Fruit fly (Drosophila melanogaster) whole organism, embryonic: Measurements from ENCODE around the gene CG13127.

Experiments used
- Ada2b ChIP-seq: fragments of 200-800 bp; sonication (Bioruptor generic); IDR thresholded peaks from 2 replicates; pipeline ENCODE4 v1.3.6; 2022; ENCODE audit warnings: missing biosample characterization, missing genetic modification characterization
- B-H1 ChIP-seq: fragments of 200-800 bp; sonication (Bioruptor generic); IDR thresholded peaks from 3 replicates; pipeline ENCODE4 v1.3.6; 2022; ENCODE audit warnings: missing biosample characterization, missing genetic modification characterization
- C15 ChIP-seq: fragments of 200-800 bp; sonication (Bioruptor generic); IDR thresholded peaks from 3 replicates; pipeline ENCODE4 v1.3.6; 2022; ENCODE audit warnings: missing biosample characterization, missing genetic modification characterization
- CG12299 ChIP-seq: fragments of 200-800 bp; sonication (Bioruptor generic); optimal IDR thresholded peaks from 2 replicates; lab custom pipeline; 2018; ENCODE audit warnings: missing biosample characterization, mild to moderate bottlenecking, missing genetic modification characterization
- CG14050 ChIP-seq: fragments of 200-800 bp; sonication (Bioruptor generic); IDR thresholded peaks from 3 replicates; pipeline ENCODE4 v1.3.6; 2022; ENCODE audit warnings: missing biosample characterization, missing genetic modification characterization
- CG17328 ChIP-seq: fragments of 200-800 bp; sonication (Bioruptor generic); IDR thresholded peaks from 2 replicates; pipeline ENCODE4 v1.3.6; 2022; ENCODE audit warnings: missing biosample characterization, missing genetic modification characterization
- CG1832 ChIP-seq: fragments of 200-800 bp; sonication (Bioruptor generic); optimal IDR thresholded peaks from 2 replicates; lab custom pipeline; 2017; ENCODE audit warnings: missing biosample characterization, mild to moderate bottlenecking, missing genetic modification characterization, inconsistent platforms
- CG18476 ChIP-seq: fragments of 200-800 bp; sonication (Bioruptor generic); optimal IDR thresholded peaks from 2 replicates; lab custom pipeline; 2016; ENCODE audit warnings: missing biosample characterization, mild to moderate bottlenecking, missing genetic modification characterization
- CG30020 ChIP-seq: fragments of 200-800 bp; optimal IDR thresholded peaks from 2 replicates; lab custom pipeline; 2019; ENCODE audit warnings: missing biosample characterization, mild to moderate bottlenecking, missing genetic modification characterization, moderate library complexity
- CG31365 ChIP-seq: fragments of 200-800 bp; sonication (Bioruptor generic); optimal IDR thresholded peaks from 2 replicates; lab custom pipeline; 2018; ENCODE audit warnings: missing biosample characterization, mild to moderate bottlenecking, missing genetic modification characterization
- CG31388 ChIP-seq: fragments of 200-800 bp; sonication (Bioruptor generic); optimal IDR thresholded peaks from 2 replicates; lab custom pipeline; 2016; ENCODE audit warnings: missing biosample characterization, missing genetic modification characterization
- CG3163 ChIP-seq: fragments of 200-800 bp; sonication (Bioruptor generic); optimal IDR thresholded peaks from 3 replicates; lab custom pipeline; 2016; ENCODE audit warnings: missing biosample characterization, missing genetic modification characterization
- CG32532 ChIP-seq: fragments of 200-800 bp; sonication (Bioruptor generic); IDR thresholded peaks from 2 replicates; pipeline ENCODE4 v1.3.6; 2022; ENCODE audit warnings: missing biosample characterization, missing genetic modification characterization
- CG42726 ChIP-seq: fragments of 200-800 bp; sonication (Bioruptor generic); IDR thresholded peaks from 2 replicates; pipeline ENCODE4 v1.3.6; 2022; ENCODE audit warnings: missing biosample characterization, missing genetic modification characterization; ENCODE audit not compliant: partially characterized antibody
- CG8765 ChIP-seq: fragments of 200-800 bp; sonication (Bioruptor generic); IDR thresholded peaks from 2 replicates; pipeline ENCODE4 v1.3.6; 2022; ENCODE audit warnings: missing biosample characterization, missing genetic modification characterization
- CG9727 ChIP-seq: fragments of 200-800 bp; sonication (Bioruptor generic); optimal IDR thresholded peaks from 3 replicates; lab custom pipeline; 2017; ENCODE audit warnings: missing biosample characterization, mild to moderate bottlenecking, missing genetic modification characterization
- CG9876 ChIP-seq: fragments of 200-800 bp; sonication (Bioruptor generic); optimal IDR thresholded peaks from 2 replicates; lab custom pipeline; 2016; ENCODE audit warnings: missing biosample characterization, missing genetic modification characterization
- D ChIP-seq, 2 experiments: fragments of 200-800 bp in 1 of 2; fragments of >200 bp in 1 of 2; sonication (Bioruptor generic) in 1 of 2; optimal IDR thresholded peaks; 2 replicates in 1 of 2; 3 replicates in 1 of 2; lab custom pipeline; 2017; ENCODE audit warnings: mild to moderate bottlenecking in 1 of 2, missing biosample characterization in 1 of 2, missing genetic modification characterization in 1 of 2, missing genetic modification reagents in 1 of 2
- D19A ChIP-seq: fragments of 200-800 bp; optimal IDR thresholded peaks from 3 replicates; lab custom pipeline; 2019; ENCODE audit warnings: missing biosample characterization, mild to moderate bottlenecking, missing genetic modification characterization, moderate library complexity
- Dip3 ChIP-seq: fragments of 200-800 bp; sonication (Bioruptor generic); optimal IDR thresholded peaks from 3 replicates; lab custom pipeline; 2016; ENCODE audit warnings: missing biosample characterization, missing genetic modification characterization
- Dll ChIP-seq: fragments of 200-800 bp; sonication (Bioruptor generic); IDR thresholded peaks from 4 replicates; pipeline ENCODE4 v1.3.6; 2022; ENCODE audit warnings: missing biosample characterization, missing genetic modification characterization; ENCODE audit not compliant: partially characterized antibody
- Doc2 ChIP-seq: fragments of 200-800 bp; sonication (Bioruptor generic); IDR thresholded peaks from 2 replicates; pipeline ENCODE4 v1.3.6; 2022; ENCODE audit warnings: missing biosample characterization, missing genetic modification characterization
- HmgZ ChIP-seq: fragments of 200-800 bp; sonication (Bioruptor generic); optimal IDR thresholded peaks from 2 replicates; lab custom pipeline; 2018; ENCODE audit warnings: missing biosample characterization, mild to moderate bottlenecking, missing genetic modification characterization
- Hr39 ChIP-seq: fragments of >200 bp; optimal IDR thresholded peaks from 2 replicates; lab custom pipeline; 2017
- MESR4 ChIP-seq: fragments of 200-800 bp; sonication (Bioruptor generic); optimal IDR thresholded peaks from 2 replicates; lab custom pipeline; 2018; ENCODE audit warnings: missing biosample characterization, mild to moderate bottlenecking, missing genetic modification characterization, moderate library complexity
- Mes4 ChIP-seq: fragments of 200-800 bp; sonication (Bioruptor generic); optimal IDR thresholded peaks from 2 replicates; lab custom pipeline; 2016; ENCODE audit warnings: missing biosample characterization, missing genetic modification characterization
- Mrtf ChIP-seq: fragments of 200-800 bp; sonication (Bioruptor generic); IDR thresholded peaks from 3 replicates; pipeline ENCODE4 v1.3.6; 2022; ENCODE audit warnings: missing biosample characterization, missing genetic modification characterization
- Neu2 ChIP-seq: fragments of 200-800 bp; sonication (Bioruptor generic); optimal IDR thresholded peaks from 3 replicates; lab custom pipeline; 2016; ENCODE audit warnings: missing biosample characterization, missing genetic modification characterization, borderline replicate concordance
- Optix ChIP-seq: fragments of 200-800 bp; sonication (Bioruptor generic); IDR thresholded peaks from 3 replicates; pipeline ENCODE4 v1.3.6; 2022; ENCODE audit warnings: missing biosample characterization, missing genetic modification characterization
- bigmax ChIP-seq: fragments of 200-800 bp; sonication (Bioruptor generic); optimal IDR thresholded peaks from 2 replicates; lab custom pipeline; 2018; ENCODE audit warnings: missing biosample characterization, mild to moderate bottlenecking, missing genetic modification characterization
- crol ChIP-seq: fragments of 200-800 bp; sonication (Bioruptor generic); IDR thresholded peaks from 2 replicates; pipeline ENCODE4 v1.3.6; 2022; ENCODE audit warnings: missing biosample characterization, missing genetic modification characterization
- cwo ChIP-seq: fragments of 200-800 bp; sonication (Bioruptor generic); optimal IDR thresholded peaks from 3 replicates; lab custom pipeline; 2017; ENCODE audit warnings: missing biosample characterization, missing genetic modification characterization, mild to moderate bottlenecking, moderate library complexity, missing genetic modification reagents
- en ChIP-seq: fragments of 200-800 bp; sonication (Bioruptor generic); optimal IDR thresholded peaks from 2 replicates; lab custom pipeline; 2016; ENCODE audit warnings: missing biosample characterization, missing genetic modification characterization
- fd96Cb ChIP-seq: fragments of 200-800 bp; sonication (Bioruptor generic); optimal IDR thresholded peaks from 2 replicates; lab custom pipeline; 2018; ENCODE audit warnings: missing biosample characterization, mild to moderate bottlenecking, missing genetic modification characterization, moderate library complexity
- gro ChIP-seq: fragments of 200-800 bp; sonication (Bioruptor generic); optimal IDR thresholded peaks from 2 replicates; lab custom pipeline; 2016; ENCODE audit warnings: missing biosample characterization, missing genetic modification characterization
- hb ChIP-seq: fragments of 200-800 bp; sonication (Bioruptor generic); IDR thresholded peaks from 3 replicates; pipeline ENCODE4 v1.3.6; 2022; ENCODE audit warnings: missing biosample characterization, missing genetic modification characterization; ENCODE audit not compliant: partially characterized antibody
- her ChIP-seq: fragments of 200-800 bp; sonication (Bioruptor generic); optimal IDR thresholded peaks from 2 replicates; lab custom pipeline; 2016; ENCODE audit warnings: missing biosample characterization, missing genetic modification characterization
- lab ChIP-seq: fragments of 200-800 bp; sonication (Bioruptor generic); optimal IDR thresholded peaks from 3 replicates; lab custom pipeline; 2017; ENCODE audit warnings: missing biosample characterization, missing genetic modification characterization, mild to moderate bottlenecking, moderate library complexity, missing genetic modification reagents
- lov ChIP-seq, 2 experiments: fragments of 200-800 bp in 1 of 2; fragments of >200 bp in 1 of 2; sonication (Bioruptor generic) in 1 of 2; IDR thresholded peaks in 1 of 2; optimal IDR thresholded peaks in 1 of 2; 2 replicates in 1 of 2; 3 replicates in 1 of 2; pipeline versions ENCODE4 v1.3.6 to Lab custom; 2017 to 2022; ENCODE audit warnings: missing biosample characterization in 1 of 2, missing genetic modification characterization in 1 of 2
- pzg ChIP-seq: fragments of 200-800 bp; sonication (Bioruptor generic); optimal IDR thresholded peaks from 3 replicates; lab custom pipeline; 2018; ENCODE audit warnings: missing biosample characterization, mild to moderate bottlenecking, missing genetic modification characterization, moderate library complexity
- stc ChIP-seq: fragments of 200-800 bp; sonication (Bioruptor generic); IDR thresholded peaks from 2 replicates; pipeline ENCODE4 v1.3.6; 2022; ENCODE audit warnings: missing biosample characterization, missing genetic modification characterization
- sug ChIP-seq: fragments of 200-800 bp; optimal IDR thresholded peaks from 2 replicates; lab custom pipeline; 2019; ENCODE audit warnings: missing biosample characterization, mild to moderate bottlenecking, missing genetic modification characterization, moderate library complexity
- tgo ChIP-seq: fragments of 200-800 bp; sonication (Bioruptor generic); IDR thresholded peaks from 3 replicates; pipeline ENCODE4 v1.3.6; 2022; ENCODE audit warnings: missing biosample characterization, missing genetic modification characterization
- tna ChIP-seq: fragments of 200-800 bp; sonication (Bioruptor generic); IDR thresholded peaks from 2 replicates; pipeline ENCODE4 v1.3.6; 2022; ENCODE audit warnings: missing biosample characterization, missing genetic modification characterization; ENCODE audit not compliant: partially characterized antibody
- tx ChIP-seq: fragments of 200-800 bp; sonication (Bioruptor generic); optimal IDR thresholded peaks from 2 replicates; lab custom pipeline; 2016; ENCODE audit warnings: missing biosample characterization, missing genetic modification characterization
- wek ChIP-seq: fragments of 200-800 bp; sonication (Bioruptor generic); optimal IDR thresholded peaks from 3 replicates; lab custom pipeline; 2018; ENCODE audit warnings: missing biosample characterization, mild to moderate bottlenecking, missing genetic modification characterization, moderate library complexity
- zen2 ChIP-seq: fragments of 200-800 bp; sonication (Bioruptor generic); IDR thresholded peaks from 3 replicates; pipeline ENCODE4 v1.3.6; 2022; ENCODE audit warnings: missing biosample characterization, missing genetic modification characterization; ENCODE audit not compliant: partially characterized antibody
- zf30C ChIP-seq: fragments of 200-800 bp; sonication (Bioruptor generic); optimal IDR thresholded peaks from 3 replicates; lab custom pipeline; 2018; ENCODE audit warnings: missing biosample characterization, mild to moderate bottlenecking, missing genetic modification characterization

The CG13127 gene

dm6 chr2L:10009800-10010658 lies 16.4 kb upstream of the CG13127 start (continued):
- TF ChIP-seq CG18476 (GFP tag; lab: Kevin White, UChicago) (peak; percentile 89), CG31365 (tag; lab: Kevin White, UChicago) (peak; percentile 90), CG12299 (peak; percentile 94), her (GFP tag; lab: Kevin White, UChicago) (peak; percentile 97), hb (GFP tag; lab: Robert Waterston, UW) (no peak), Neu2 (GFP tag; lab: Kevin White, UChicago) (peak; percentile 80), D19A (tag; lab: Kevin White, UChicago) (peak; percentile 91), Doc2 (GFP tag; lab: Robert Waterston, UW) (peak; percentile 94), Hr39 (lab: Kevin White, UChicago) (no peak), CG9727 (GFP tag; lab: Kevin White, UChicago) (peak; percentile 95), bigmax (GFP tag; lab: Kevin White, UChicago) (peak; percentile 73), gro (GFP tag; lab: Kevin White, UChicago) (peak; percentile 98), CG14050 (GFP tag; lab: Robert Waterston, UW) (peak; percentile 94), wek (GFP tag; lab: Kevin White, UChicago) (peak; percentile 89), MESR4 (GFP tag; lab: Kevin White, UChicago) (peak; percentile 56), Mrtf (GFP tag; lab: Robert Waterston, UW) (peak; percentile 98), lab (peak; percentile 98), C15 (GFP tag; lab: Robert Waterston, UW) (peak; percentile 96), D (optimal IDR thresholded peaks at IDR 0.05; lab: Kevin White, UChicago) (no peak), D (GFP tag; optimal IDR thresholded peaks at IDR 0.05; lab: Kevin White, UChicago) (peak; percentile 92), CG17328 (peak; percentile 96), CG32532 (GFP tag; lab: Robert Waterston, UW) (peak; percentile 99), pzg (peak; percentile 31), sug (tag; lab: Kevin White, UChicago) (peak; percentile 94), CG31388 (GFP tag; lab: Kevin White, UChicago) (peak; percentile 94), en (peak; percentile 94), Ada2b (GFP tag; lab: Robert Waterston, UW) (peak; percentile 98), CG42726 (no peak), tx (GFP tag; lab: Kevin White, UChicago) (peak; percentile 97), Optix (GFP tag; lab: Robert Waterston, UW) (peak; percentile 97), fd96Cb (tag; lab: Kevin White, UChicago) (peak; percentile 96), zf30C (GFP tag; lab: Kevin White, UChicago) (no peak), crol (GFP tag; lab: Robert Waterston, UW) (no peak; the same call in none of the 2 replicates), Dll (GFP tag; lab: Robert Waterston, UW) (no peak), HmgZ (peak; percentile 98), zen2 (GFP tag; lab: Robert Waterston, UW) (0 out of 3 replicates have a peak, but pooled peaks have one; percentile 49), Mes4 (peak; percentile 95), tna (GFP tag; lab: Robert Waterston, UW) (no peak), B-H1 (peak; percentile 96), CG1832 (GFP tag; lab: Kevin White, UChicago) (peak; percentile 83), stc (peak; percentile 96), lov (optimal IDR thresholded peaks at IDR 0.05; lab: Kevin White, UChicago) (no peak), lov (GFP tag; IDR thresholded peaks at IDR 0.05; lab: Robert Waterston, UW) (peak; percentile 92), CG8765 (GFP tag; lab: Robert Waterston, UW) (peak; percentile 96), Dip3 (GFP tag; lab: Kevin White, UChicago) (peak; percentile 98), CG30020 (tag; lab: Kevin White, UChicago) (peak; percentile 76), tgo (GFP tag; lab: Robert Waterston, UW) (peak; percentile 97), cwo (GFP tag; lab: Kevin White, UChicago) (peak; percentile 94), CG9876 (GFP tag; lab: Kevin White, UChicago) (peak; percentile 98), CG3163 (GFP tag; lab: Kevin White, UChicago) (peak; percentile 91)
